Worm (Caenorhabditis elegans) whole organism, L4 larva: ENCODE results near the gene egg-1.
A peak's percentile ranks its signal among the peaks of the same experiment; 100 is the strongest.

Experiments
- F26F4.8 ChIP-seq: fragments of 200-800 bp; sonication (Bioruptor generic); conservative IDR thresholded peaks from 2 replicates; pipeline ENCODE4 v1.3.6; 2022; ENCODE audit warnings: missing genetic modification characterization, missing compliant biosample characterization
- R02D3.7 ChIP-seq: fragments of 150-350 bp; sonication (generic microtip); optimal IDR thresholded peaks from 3 replicates; lab custom pipeline; 2014; ENCODE audit warnings: missing biosample characterization, missing genetic modification characterization
- Y48G9A.11 ChIP-seq: fragments of 200-800 bp; sonication (Bioruptor generic); IDR thresholded peaks from 2 replicates; pipeline ENCODE4 v1.3.6; 2022; ENCODE audit warnings: missing genetic modification reagents, missing genetic modification characterization, missing compliant biosample characterization
- Y5F2A.4 ChIP-seq: fragments of 200-800 bp; sonication (Bioruptor generic); optimal IDR thresholded peaks from 2 replicates; lab custom pipeline; 2018; ENCODE audit warnings: mild to moderate bottlenecking, missing genetic modification characterization, missing compliant biosample characterization
- ama-1 ChIP-seq: fragments of 150-350 bp; optimal IDR thresholded peaks from 2 replicates; lab custom pipeline; 2014; ENCODE audit warnings: inconsistent platforms, mixed read lengths
- attf-4 ChIP-seq: sonication (generic microtip); optimal IDR thresholded peaks from 3 replicates; lab custom pipeline; 2017; ENCODE audit warnings: missing biosample characterization, missing genetic modification characterization
- ceh-20 ChIP-seq: fragments of 200-800 bp; sonication (Bioruptor generic); IDR thresholded peaks from 2 replicates; pipeline ENCODE4 v1.3.6; 2022; ENCODE audit warnings: missing genetic modification reagents, missing genetic modification characterization, missing compliant biosample characterization
- ceh-28 ChIP-seq: fragments of 150-350 bp; optimal IDR thresholded peaks from 2 replicates; lab custom pipeline; 2014; ENCODE audit warnings: missing biosample characterization, missing genetic modification reagents, missing genetic modification characterization
- ceh-62 ChIP-seq: sonication (generic microtip); optimal IDR thresholded peaks from 2 replicates; lab custom pipeline; 2017; ENCODE audit warnings: missing biosample characterization, missing genetic modification characterization
- ceh-82 ChIP-seq: sonication (generic microtip); optimal IDR thresholded peaks from 2 replicates; lab custom pipeline; 2017; ENCODE audit warnings: missing biosample characterization, missing genetic modification characterization
- ctbp-1 ChIP-seq: fragments of 200-800 bp; sonication (Bioruptor generic); IDR thresholded peaks from 2 replicates; pipeline ENCODE4 v1.3.6; 2022; ENCODE audit warnings: missing genetic modification reagents, missing genetic modification characterization, missing compliant biosample characterization
- daf-16 ChIP-seq, 3 experiments: sonication (generic microtip); optimal IDR thresholded peaks; 2 replicates each; lab custom pipeline; 2016 to 2017; ENCODE audit warnings: missing genetic modification characterization in 3 of 3, missing genetic modification reagents in 3 of 3, mild to moderate bottlenecking in 2 of 3, missing compliant biosample characterization in 2 of 3, missing biosample characterization in 1 of 3, moderate library complexity in 1 of 3
- dmd-8 ChIP-seq: fragments of 200-800 bp; sonication (Bioruptor generic); IDR thresholded peaks from 2 replicates; pipeline ENCODE4 v1.3.6; 2022; ENCODE audit warnings: missing genetic modification characterization, missing compliant biosample characterization
- dmd-9 ChIP-seq: fragments of 200-800 bp; sonication (Bioruptor generic); IDR thresholded peaks from 2 replicates; pipeline ENCODE4 v1.3.6; 2022; ENCODE audit warnings: missing genetic modification reagents, missing genetic modification characterization, missing compliant biosample characterization
- duxl-1 ChIP-seq: sonication (generic microtip); optimal IDR thresholded peaks from 2 replicates; lab custom pipeline; 2016; ENCODE audit warnings: mild to moderate bottlenecking, missing genetic modification characterization, moderate library complexity, missing compliant biosample characterization; ENCODE audit not compliant: poor library complexity
- egl-27 ChIP-seq: sonication (generic microtip); optimal IDR thresholded peaks from 3 replicates; lab custom pipeline; 2017; ENCODE audit warnings: missing biosample characterization, missing genetic modification reagents, missing genetic modification characterization
- egl-43 ChIP-seq: fragments of 200-800 bp; sonication (Bioruptor generic); IDR thresholded peaks from 2 replicates; pipeline ENCODE4 v1.3.6; 2022; ENCODE audit warnings: missing genetic modification reagents, missing genetic modification characterization, missing compliant biosample characterization
- gei-8 ChIP-seq: fragments of 200-800 bp; sonication (Bioruptor generic); optimal IDR thresholded peaks from 2 replicates; lab custom pipeline; 2018; ENCODE audit warnings: mild to moderate bottlenecking, missing genetic modification characterization, missing compliant biosample characterization
- hif-1 ChIP-seq, 2 experiments: sonication (generic microtip); optimal IDR thresholded peaks; 2 replicates each; lab custom pipeline; 2016 to 2017; ENCODE audit warnings: missing compliant biosample characterization in 2 of 2, missing genetic modification characterization in 2 of 2, missing genetic modification reagents in 2 of 2, missing genotype in 2 of 2, mild to moderate bottlenecking in 1 of 2
- hlh-11 ChIP-seq: fragments of 200-800 bp; sonication (Bioruptor generic); optimal IDR thresholded peaks from 2 replicates; lab custom pipeline; 2018; ENCODE audit warnings: mild to moderate bottlenecking, missing genetic modification characterization, missing compliant biosample characterization
- hlh-30 ChIP-seq: sonication (generic microtip); optimal IDR thresholded peaks from 2 replicates; lab custom pipeline; 2017; ENCODE audit warnings: antibody characterized with exemption, mild to moderate bottlenecking, missing genetic modification characterization, missing compliant biosample characterization; ENCODE audit not compliant: insufficient read depth
- lin-13 ChIP-seq: fragments of 150-350 bp; optimal IDR thresholded peaks from 2 replicates; lab custom pipeline; 2014; ENCODE audit warnings: missing biosample characterization, missing genetic modification reagents, missing genetic modification characterization
- lin-29 ChIP-seq: fragments of 200-800 bp; sonication (Bioruptor generic); IDR thresholded peaks from 2 replicates; pipeline ENCODE4 v1.3.6; 2022; ENCODE audit warnings: missing genetic modification reagents, missing genetic modification characterization, missing compliant biosample characterization
- lin-39 ChIP-seq: fragments of 150-350 bp; optimal IDR thresholded peaks from 2 replicates; lab custom pipeline; 2014; ENCODE audit warnings: missing biosample characterization, missing genetic modification reagents, missing genetic modification characterization
- lsy-2 ChIP-seq, 2 experiments: fragments of 150-350 bp in 1 of 2; sonication (generic microtip) in 1 of 2; optimal IDR thresholded peaks; 2 replicates each; lab custom pipeline; 2014 to 2017; ENCODE audit warnings: missing biosample characterization in 2 of 2, missing genetic modification characterization in 2 of 2
- mdt-29 ChIP-seq: fragments of 200-800 bp; sonication (Bioruptor generic); IDR thresholded peaks from 2 replicates; pipeline ENCODE4 v1.3.6; 2022; ENCODE audit warnings: missing genetic modification reagents, missing genetic modification characterization, missing compliant biosample characterization
- mes-2 ChIP-seq: sonication (generic microtip); optimal IDR thresholded peaks from 2 replicates; lab custom pipeline; 2016; ENCODE audit warnings: missing genotype, mild to moderate bottlenecking, missing genetic modification characterization, missing compliant biosample characterization; ENCODE audit not compliant: poor library complexity, severe bottlenecking
- mxl-2 ChIP-seq: fragments of 200-800 bp; sonication (Bioruptor generic); conservative IDR thresholded peaks from 2 replicates; pipeline ENCODE4 v1.3.6; 2022; ENCODE audit warnings: missing genetic modification reagents, missing genetic modification characterization, missing compliant biosample characterization
- nhr-10 ChIP-seq: fragments of 150-350 bp; optimal IDR thresholded peaks from 2 replicates; lab custom pipeline; 2014; ENCODE audit warnings: missing biosample characterization, missing genetic modification characterization
- nhr-11 ChIP-seq: fragments of 150-350 bp; optimal IDR thresholded peaks from 2 replicates; lab custom pipeline; 2014; ENCODE audit warnings: missing biosample characterization, missing genetic modification characterization
- nhr-111 ChIP-seq: fragments of 200-800 bp; sonication (Bioruptor generic); optimal IDR thresholded peaks from 2 replicates; lab custom pipeline; 2018; ENCODE audit warnings: mild to moderate bottlenecking, missing genetic modification characterization, missing compliant biosample characterization
- nhr-237 ChIP-seq: sonication (generic microtip); optimal IDR thresholded peaks from 2 replicates; lab custom pipeline; 2017; ENCODE audit warnings: missing biosample characterization, missing genetic modification characterization
- nhr-41 ChIP-seq: fragments of 200-800 bp; sonication (Bioruptor generic); IDR thresholded peaks from 2 replicates; pipeline ENCODE4 v1.3.6; 2022; ENCODE audit warnings: missing genetic modification reagents, missing genetic modification characterization, missing compliant biosample characterization
- nhr-42 ChIP-seq: fragments of 200-800 bp; sonication (Bioruptor generic); IDR thresholded peaks from 2 replicates; pipeline ENCODE4 v1.3.6; 2022; ENCODE audit warnings: missing genetic modification characterization, missing compliant biosample characterization
- nhr-48 ChIP-seq: sonication (generic microtip); optimal IDR thresholded peaks from 2 replicates; lab custom pipeline; 2016; ENCODE audit warnings: mild to moderate bottlenecking, missing genetic modification characterization, missing compliant biosample characterization
- nhr-6 ChIP-seq: fragments of 150-350 bp; optimal IDR thresholded peaks from 2 replicates; lab custom pipeline; 2014; ENCODE audit warnings: missing biosample characterization, missing genetic modification characterization
- nhr-76 ChIP-seq: fragments of 150-350 bp; optimal IDR thresholded peaks from 2 replicates; lab custom pipeline; 2014; ENCODE audit warnings: missing biosample characterization, missing genetic modification characterization
- php-3 ChIP-seq: fragments of 200-800 bp; sonication (Bioruptor generic); IDR thresholded peaks from 2 replicates; pipeline ENCODE4 v1.3.6; 2022; ENCODE audit warnings: missing genetic modification reagents, missing genetic modification characterization, missing compliant biosample characterization
- set-16 ChIP-seq: fragments of 200-800 bp; sonication (Bioruptor generic); IDR thresholded peaks from 2 replicates; pipeline ENCODE4 v1.3.6; 2022; ENCODE audit warnings: missing genetic modification reagents, missing genetic modification characterization, missing compliant biosample characterization
- skn-1 ChIP-seq: fragments of 150-350 bp; optimal IDR thresholded peaks from 2 replicates; lab custom pipeline; 2014; ENCODE audit warnings: missing biosample characterization, missing genetic modification characterization
- snpc-1.2 ChIP-seq: fragments of 200-800 bp; sonication (Bioruptor generic); IDR thresholded peaks from 2 replicates; pipeline ENCODE4 v1.3.6; 2022; ENCODE audit warnings: missing genetic modification reagents, missing genetic modification characterization, missing compliant biosample characterization
- unc-39 ChIP-seq: sonication (generic microtip); optimal IDR thresholded peaks from 2 replicates; lab custom pipeline; 2017; ENCODE audit warnings: missing biosample characterization, missing genetic modification characterization
- zag-1 ChIP-seq: fragments of 150-350 bp; optimal IDR thresholded peaks from 2 replicates; lab custom pipeline; 2014; ENCODE audit warnings: missing biosample characterization, missing genetic modification characterization
- zfp-3 ChIP-seq: fragments of 200-800 bp; sonication (Bioruptor generic); conservative IDR thresholded peaks from 2 replicates; pipeline ENCODE4 v1.3.6; 2022; ENCODE audit warnings: missing genetic modification reagents, missing genetic modification characterization, missing compliant biosample characterization
- zip-2 ChIP-seq: fragments of 150-350 bp; optimal IDR thresholded peaks from 2 replicates; lab custom pipeline; 2014; ENCODE audit warnings: missing biosample characterization, missing genetic modification characterization
- ztf-11 ChIP-seq: fragments of 150-350 bp; optimal IDR thresholded peaks from 2 replicates; lab custom pipeline; 2014; ENCODE audit warnings: missing biosample characterization, missing genetic modification characterization
- ztf-7 ChIP-seq: fragments of 150-350 bp; optimal IDR thresholded peaks from 2 replicates; lab custom pipeline; 2014; ENCODE audit warnings: missing biosample characterization, missing genetic modification characterization

egg-1 gene

ce11 chrIII:5706077-5706627 lies 21.8 kb upstream of the egg-1 start, which contains the start of gene rpl-23 (continued):
- TF ChIP-seq ztf-7 (peak; percentile 73), set-16 (no peak), Y5F2A.4 (no peak), egl-27 (no peak), duxl-1 (no peak), ama-1 (peak; percentile 77), nhr-237 (tag; lab: Kevin White, UChicago) (no peak), mxl-2 (no peak), dmd-9 (GFP tag; lab: Robert Waterston, UW) (no peak), mdt-29 (GFP tag; lab: Robert Waterston, UW) (no peak), hif-1 (tag; optimal IDR thresholded peaks at IDR 0.05; lab: Kevin White, UChicago) (peak in 1 of 2 experiments; percentile 77), nhr-41 (GFP tag; lab: Robert Waterston, UW) (no peak), skn-1 (no peak), zfp-3 (GFP tag; lab: Robert Waterston, UW) (no peak), ceh-28 (peak; percentile 85), lin-13 (GFP tag; lab: Kevin White, UChicago) (peak; percentile 90), gei-8 (no peak), hlh-30 (tag; lab: Kevin White, UChicago) (peak; percentile 92), zag-1 (no peak), attf-4 (no peak), R02D3.7 (peak; percentile 96), nhr-76 (no peak), nhr-48 (peak; percentile 13), nhr-6 (peak; percentile 73), dmd-8 (GFP tag; lab: Robert Waterston, UW) (no peak)

ce11 chrIII:5707546-5707945 lies 20.4 kb upstream of the egg-1 start:
- TF ChIP-seq nhr-42 (GFP tag; lab: Robert Waterston, UW) (no peak), lin-13 (GFP tag; lab: Kevin White, UChicago) (no peak), ceh-62 (tag; lab: Kevin White, UChicago) (no peak), lin-39 (no peak), ama-1 (no peak)
- TF ChIP-seq, all 104 proteins: peak for 0

- 0 out of 2 replicates have a peak, but pooled peaks have one; percentile 5 for TF ChIP-seq F26F4.8 (GFP tag; lab: Robert Waterston, UW)
- no peak for TF ChIP-seq ceh-82 (tag; lab: Kevin White, UChicago)
- TF ChIP-seq ctbp-1 (GFP tag; lab: Robert Waterston, UW) = 0 out of 2 replicates have a peak, but pooled peaks have one; percentile 17
- TF ChIP-seq daf-16 (GFP tag; optimal IDR thresholded peaks at IDR 0.05; lab: Kevin White, UChicago) = peak in 1 of 2 experiments; percentile 5
- TF ChIP-seq daf-16 (tag; optimal IDR thresholded peaks at IDR 0.05; lab: Kevin White, UChicago) = no peak
- peak; percentile 1 for TF ChIP-seq mes-2
- TF ChIP-seq nhr-11 (tag; lab: Kevin White, UChicago) = peak; percentile 27
- TF ChIP-seq ceh-20 (GFP tag; lab: Robert Waterston, UW) = no peak
- peak; percentile 30 for TF ChIP-seq hlh-11
- TF ChIP-seq egl-43 (GFP tag; lab: Robert Waterston, UW) = 0 out of 2 replicates have a peak, but pooled peaks have one; percentile 29
Measured at ce11 chrIII:5708024-5708423, 20.0 kb upstream of the egg-1 start.

ce11 chrIII:5709224-5709623 lies 18.8 kb upstream of the egg-1 start, which contains the start of gene hpo-28:
Gene hpo-28 (minus strand): TSS chrIII:5709324.
- TF ChIP-seq snpc-1.2 (GFP tag; lab: Robert Waterston, UW) = no peak
- TF ChIP-seq Y48G9A.11 (GFP tag; lab: Robert Waterston, UW) = no peak
- TF ChIP-seq unc-39 (tag; lab: Kevin White, UChicago) = no peak
- no peak for TF ChIP-seq ztf-11 (tag; lab: Kevin White, UChicago)
- TF ChIP-seq php-3 (GFP tag; lab: Robert Waterston, UW) = no peak
- TF ChIP-seq ctbp-1 (GFP tag; lab: Robert Waterston, UW) = no peak
- TF ChIP-seq lin-29 (GFP tag; lab: Robert Waterston, UW) = no peak
- TF ChIP-seq nhr-10 (tag; lab: Kevin White, UChicago) = no peak
- TF ChIP-seq zip-2 (tag; lab: Kevin White, UChicago) = no peak
- TF ChIP-seq daf-16 (GFP tag; optimal IDR thresholded peaks at IDR 0.05; lab: Kevin White, UChicago) = no peak
- no peak for TF ChIP-seq daf-16 (tag; optimal IDR thresholded peaks at IDR 0.05; lab: Kevin White, UChicago)
- TF ChIP-seq nhr-111 (GFP tag; lab: Kevin White, UChicago) = no peak
- no peak for TF ChIP-seq lsy-2 (tag; optimal IDR thresholded peaks at IDR 0.05; lab: Kevin White, UChicago)
